Fruit fly (Drosophila melanogaster): Measurements from ENCODE around the gene RpS4.

Gene RpS4

dm6 chr3L:13006490-13006889, 35.1 kb upstream of the RpS4 start, which contains the start of gene CG11263 (continued):
- TF ChIP-seq CG17186 (GFP tag; optimal IDR thresholded peaks at IDR 0.05) (no peak), CG16813 (GFP tag; IDR thresholded peaks at IDR 0.05; ENCODE audit: partially characterized antibody) (peak; percentile 86), CG34224 (GFP tag; IDR thresholded peaks at IDR 0.05; ENCODE audit: partially characterized antibody) (peak; percentile 83), crp (GFP tag; optimal IDR thresholded peaks at IDR 0.05) (peak in 1 of 2 experiments; percentile 49), jing (GFP tag; optimal IDR thresholded peaks at IDR 0.05) (no peak), CG4328 (GFP tag; optimal IDR thresholded peaks at IDR 0.05) (no peak), NFAT (GFP tag; IDR thresholded peaks at IDR 0.05) (peak; percentile 22; the same call in 1 of the 2 replicates), slou (GFP tag; optimal IDR thresholded peaks at IDR 0.05) (peak; percentile 64), slp2 (GFP tag; optimal IDR thresholded peaks at IDR 0.05) (peak; percentile 62), CG34376 (GFP tag; optimal IDR thresholded peaks at IDR 0.05) (peak; percentile 12), aop (GFP tag; IDR thresholded peaks at IDR 0.05) (no peak), D (optimal IDR thresholded peaks at IDR 0.05) (no peak), D (GFP tag; optimal IDR thresholded peaks at IDR 0.05) (peak; percentile 24), CG7928 (GFP tag; optimal IDR thresholded peaks at IDR 0.05) (no peak), Six4 (GFP tag; optimal IDR thresholded peaks at IDR 0.05) (peak; percentile 6), CG3726 (GFP tag; IDR thresholded peaks at IDR 0.05) (no peak), Awh (GFP tag; IDR thresholded peaks at IDR 0.05) (no peak), Dref (GFP tag; IDR thresholded peaks at IDR 0.05) (peak; percentile 96), sd (tag; optimal IDR thresholded peaks at IDR 0.05) (no peak), ewg (GFP tag; optimal IDR thresholded peaks at IDR 0.05) (no peak), ac (GFP tag; optimal IDR thresholded peaks at IDR 0.05) (no peak), Opbp (GFP tag; IDR thresholded peaks at IDR 0.05; ENCODE audit: partially characterized antibody) (peak; percentile 86), CG7271 (tag; optimal IDR thresholded peaks at IDR 0.05) (no peak), CG10543 (GFP tag; optimal IDR thresholded peaks at IDR 0.05) (no peak), CG7839 (tag; optimal IDR thresholded peaks at IDR 0.05) (peak; percentile 57), Atf3 (GFP tag; optimal IDR thresholded peaks at IDR 0.05) (peak; percentile 29), Nf-YB (GFP tag; optimal IDR thresholded peaks at IDR 0.05) (no peak)

dm6 chr3L:13007946-13008462, 33.6 kb upstream of the RpS4 start:
- peak; percentile 4 for TF ChIP-seq gfzf (GFP tag; optimal IDR thresholded peaks at IDR 0.05)
- TF ChIP-seq gem (tag; optimal IDR thresholded peaks at IDR 0.05) = peak; percentile 42
- TF ChIP-seq bbx (GFP tag; IDR thresholded peaks at IDR 0.05; ENCODE audit: partially characterized antibody) = peak; percentile 80
- TF ChIP-seq CG14860 (GFP tag; IDR thresholded peaks at IDR 0.05; ENCODE audit: partially characterized antibody) = 0 out of 3 replicates have a peak, but pooled peaks have one; percentile 49
- TF ChIP-seq CHES-1-like (GFP tag; optimal IDR thresholded peaks at IDR 0.05) = no peak
- TF ChIP-seq bowl (GFP tag; IDR thresholded peaks at IDR 0.05) = no peak
- no peak for TF ChIP-seq Awh (GFP tag; IDR thresholded peaks at IDR 0.05)
- TF ChIP-seq CG15601 (tag; optimal IDR thresholded peaks at IDR 0.05) = no peak
- no peak for TF ChIP-seq ftz-f1 (GFP tag; optimal IDR thresholded peaks at IDR 0.05)
- peak; percentile 20 for TF ChIP-seq Dp (GFP tag; optimal IDR thresholded peaks at IDR 0.05)
- TF ChIP-seq sug (tag; optimal IDR thresholded peaks at IDR 0.05) = peak; percentile 5
- 0 out of 2 replicates have a peak, but pooled peaks have one; percentile 17 for TF ChIP-seq CG31441 (GFP tag; IDR thresholded peaks at IDR 0.05)
- TF ChIP-seq knrl (GFP tag; IDR thresholded peaks at IDR 0.05; ENCODE audit: partially characterized antibody) = peak; percentile 70; the same call in 2 of the 3 replicates
- TF ChIP-seq jumu (GFP tag; optimal IDR thresholded peaks at IDR 0.05) = no peak
- no peak for TF ChIP-seq Ptx1 (GFP tag; IDR thresholded peaks at IDR 0.05)
- peak; percentile 13 for TF ChIP-seq Sry-δ (GFP tag; optimal IDR thresholded peaks at IDR 0.05)
- peak; percentile 96 for TF ChIP-seq D19A (tag; optimal IDR thresholded peaks at IDR 0.05)
- peak; percentile 69 for TF ChIP-seq CG3995 (GFP tag; optimal IDR thresholded peaks at IDR 0.05)
- TF ChIP-seq CG2712 (tag; optimal IDR thresholded peaks at IDR 0.05) = peak; percentile 47
- peak; percentile 65 for TF ChIP-seq sna (GFP tag; IDR thresholded peaks at IDR 0.05; ENCODE audit: partially characterized antibody)
- TF ChIP-seq Blimp-1 (GFP tag; optimal IDR thresholded peaks at IDR 0.05) = no peak
- peak; percentile 49 for TF ChIP-seq nerfin-2 (GFP tag; IDR thresholded peaks at IDR 0.05; ENCODE audit: partially characterized antibody)
- peak; percentile 75 for TF ChIP-seq Dref (GFP tag; IDR thresholded peaks at IDR 0.05)
- TF ChIP-seq CG4328 (GFP tag; optimal IDR thresholded peaks at IDR 0.05) = no peak
- TF ChIP-seq CG14965 (GFP tag; optimal IDR thresholded peaks at IDR 0.05; ENCODE audit: borderline replicate concordance) = no peak
- TF ChIP-seq Opbp (GFP tag; IDR thresholded peaks at IDR 0.05; ENCODE audit: partially characterized antibody) = peak; percentile 20; the same call in 2 of the 3 replicates
